Fruit fly (Drosophila melanogaster): ENCODE measurements around the gene ctp.

- TF ChIP-seq foxo (GFP tag; optimal IDR thresholded peaks at IDR 0.05) (no peak), psq (GFP tag; optimal IDR thresholded peaks at IDR 0.05) (no peak), Vsx2 (GFP tag; optimal IDR thresholded peaks at IDR 0.05; ENCODE audit: partially characterized antibody) (no peak), N (GFP tag; optimal IDR thresholded peaks at IDR 0.05) (no peak), Abd-B (GFP tag; optimal IDR thresholded peaks at IDR 0.05) (no peak), tai (GFP tag; optimal IDR thresholded peaks at IDR 0.05) (no peak), brk (GFP tag; optimal IDR thresholded peaks at IDR 0.05) (no peak), HLH106 (tag; optimal IDR thresholded peaks at IDR 0.05) (no peak), usp (GFP tag; optimal IDR thresholded peaks at IDR 0.05) (no peak), lola (GFP tag; optimal IDR thresholded peaks at IDR 0.05) (no peak)
These were observed 19.9 kb downstream of the ctp start, which contains the start of gene Proc-R for dm6 chrX:4707237-4708066.
